Fruit fly (Drosophila melanogaster) whole organism, pupa: ENCODE measurements around the gene PIG-K.

Experiments
- CG10348 ChIP-seq: fragments of 200-800 bp; sonication (Bioruptor generic); IDR thresholded peaks from 2 replicates; pipeline ENCODE4 v1.3.6; 2022; ENCODE audit warnings: missing biosample characterization, missing genetic modification characterization
- CG12605 ChIP-seq: fragments of 200-800 bp; sonication (Bioruptor generic); IDR thresholded peaks from 2 replicates; pipeline ENCODE4 v1.3.6; 2022; ENCODE audit warnings: missing biosample characterization, missing genetic modification characterization
- CG13204 ChIP-seq: fragments of 200-800 bp; sonication (Bioruptor generic); optimal IDR thresholded peaks from 2 replicates; lab custom pipeline; 2018; ENCODE audit warnings: missing biosample characterization, mild to moderate bottlenecking, missing genetic modification characterization, moderate library complexity
- CG14655 ChIP-seq: fragments of 200-800 bp; sonication (Bioruptor generic); optimal IDR thresholded peaks from 3 replicates; lab custom pipeline; 2017; ENCODE audit warnings: mild to moderate bottlenecking, missing biosample characterization, missing genetic modification reagents, missing genetic modification characterization
- CG15710 ChIP-seq: fragments of 200-800 bp; sonication (Bioruptor generic); optimal IDR thresholded peaks from 2 replicates; lab custom pipeline; 2018; ENCODE audit warnings: missing biosample characterization, mild to moderate bottlenecking, missing genetic modification characterization, moderate library complexity
- CG17806 ChIP-seq: fragments of 200-800 bp; sonication (Bioruptor generic); optimal IDR thresholded peaks from 2 replicates; lab custom pipeline; 2018; ENCODE audit warnings: missing biosample characterization, mild to moderate bottlenecking, missing genetic modification characterization, moderate library complexity
- CG32121 ChIP-seq: fragments of 200-800 bp; sonication (Bioruptor generic); IDR thresholded peaks from 2 replicates; pipeline ENCODE4 v1.3.6; 2022; ENCODE audit warnings: missing biosample characterization, missing genetic modification characterization
- CG34367 ChIP-seq: fragments of 200-800 bp; sonication (Bioruptor generic); optimal IDR thresholded peaks from 2 replicates; lab custom pipeline; 2018; ENCODE audit warnings: missing biosample characterization, mild to moderate bottlenecking, missing genetic modification characterization
- CG4496 ChIP-seq: fragments of 200-800 bp; sonication (Bioruptor generic); IDR thresholded peaks from 3 replicates; pipeline ENCODE4 v1.3.6; 2022; ENCODE audit warnings: missing biosample characterization, missing genetic modification characterization
- CG8159 ChIP-seq: fragments of 200-800 bp; sonication (Bioruptor generic); optimal IDR thresholded peaks from 3 replicates; lab custom pipeline; 2018; ENCODE audit warnings: missing biosample characterization, mild to moderate bottlenecking, missing genetic modification characterization, moderate library complexity
- CG8301 ChIP-seq: fragments of 200-800 bp; sonication (Bioruptor generic); optimal IDR thresholded peaks from 2 replicates; lab custom pipeline; 2018; ENCODE audit warnings: missing biosample characterization, mild to moderate bottlenecking, missing genetic modification characterization
- CG9948 ChIP-seq: fragments of 200-800 bp; sonication (Bioruptor generic); optimal IDR thresholded peaks from 2 replicates; lab custom pipeline; 2018; ENCODE audit warnings: missing biosample characterization, mild to moderate bottlenecking, missing genetic modification characterization, moderate library complexity
- D1 ChIP-seq: fragments of 200-800 bp; sonication (Bioruptor generic); optimal IDR thresholded peaks from 2 replicates; lab custom pipeline; 2018; ENCODE audit warnings: missing biosample characterization, mild to moderate bottlenecking, missing genetic modification characterization, moderate library complexity
- EcR ChIP-seq: fragments of 200-800 bp; sonication (Bioruptor generic); optimal IDR thresholded peaks from 3 replicates; lab custom pipeline; 2019; ENCODE audit warnings: missing biosample characterization, missing genetic modification characterization, mild to moderate bottlenecking, moderate library complexity, missing genetic modification reagents
- Ets98B ChIP-seq: fragments of 200-800 bp; sonication (Bioruptor generic); IDR thresholded peaks from 2 replicates; pipeline ENCODE4 v1.3.6; 2022; ENCODE audit warnings: missing biosample characterization, missing genetic modification characterization
- Pif1A ChIP-seq: fragments of 200-800 bp; sonication (Bioruptor generic); optimal IDR thresholded peaks from 3 replicates; lab custom pipeline; 2016; ENCODE audit warnings: missing biosample characterization, missing genetic modification characterization
- Pif1B ChIP-seq: fragments of 200-800 bp; sonication (Bioruptor generic); optimal IDR thresholded peaks from 3 replicates; lab custom pipeline; 2016; ENCODE audit warnings: missing biosample characterization, missing genetic modification characterization
- Snoo ChIP-seq: fragments of 200-800 bp; sonication (Bioruptor generic); optimal IDR thresholded peaks from 3 replicates; lab custom pipeline; 2017; ENCODE audit warnings: missing biosample characterization, mild to moderate bottlenecking, missing genetic modification characterization, inconsistent platforms
- fd96Ca ChIP-seq: fragments of 200-800 bp; sonication (Bioruptor generic); IDR thresholded peaks from 3 replicates; pipeline ENCODE4 v1.3.6; 2022; ENCODE audit warnings: missing biosample characterization, missing genetic modification characterization
- gl ChIP-seq: fragments of 200-800 bp; sonication (Bioruptor generic); optimal IDR thresholded peaks from 2 replicates; lab custom pipeline; 2018; ENCODE audit warnings: missing biosample characterization, mild to moderate bottlenecking, missing genetic modification characterization
- rn ChIP-seq: fragments of 200-800 bp; sonication (Bioruptor generic); IDR thresholded peaks from 2 replicates; pipeline ENCODE4 v1.3.6; 2022; ENCODE audit warnings: missing biosample characterization, missing genetic modification characterization

PIG-K gene

DNA sequence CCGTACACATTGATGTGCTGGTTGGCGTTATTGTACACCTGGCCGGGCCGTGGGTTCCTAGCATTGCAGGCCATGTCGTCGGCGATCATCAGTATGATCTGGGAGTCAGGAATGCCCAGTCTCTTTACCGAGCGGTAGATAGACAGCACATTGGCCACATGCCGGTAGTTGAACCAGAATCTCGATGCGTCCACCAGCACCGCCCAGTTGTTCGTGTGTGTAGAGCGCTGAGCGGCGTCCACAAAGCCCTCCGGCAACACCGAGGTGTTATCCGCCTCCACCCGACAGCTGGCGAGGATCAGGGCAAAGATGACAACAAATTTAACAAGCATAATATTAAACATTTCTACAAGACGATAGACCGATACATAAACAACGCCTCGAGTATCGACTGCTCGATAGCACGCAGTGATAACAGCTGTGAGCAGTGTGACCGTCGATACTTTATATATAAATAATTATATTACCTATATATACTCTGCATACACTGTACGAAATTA is at the start of gene PIG-K:
PIG-K (minus strand) TSS at position 412 of the 500 bp plus-strand sequence.
- no peak for TF ChIP-seq CG32121
- no peak for TF ChIP-seq CG8159 (tag; lab: Kevin White, UChicago)
- TF ChIP-seq CG12605 (GFP tag; lab: Robert Waterston, UW) = no peak
- TF ChIP-seq CG17806 (tag; lab: Kevin White, UChicago) = no peak
- TF ChIP-seq Pif1A (GFP tag; lab: Kevin White, UChicago) = no peak
- TF ChIP-seq CG13204 (GFP tag; lab: Kevin White, UChicago) = no peak
- no peak for TF ChIP-seq CG8301 (tag; lab: Kevin White, UChicago)
- TF ChIP-seq CG10348 (GFP tag; lab: Robert Waterston, UW) = no peak
- TF ChIP-seq CG15710 (tag; lab: Kevin White, UChicago) = no peak
- TF ChIP-seq fd96Ca (GFP tag; lab: Robert Waterston, UW) = no peak
- TF ChIP-seq Ets98B (GFP tag; lab: Robert Waterston, UW) = no peak
- TF ChIP-seq rn = no peak
- TF ChIP-seq D1 = no peak
- no peak for TF ChIP-seq CG4496 (GFP tag; lab: Robert Waterston, UW)
- TF ChIP-seq gl (tag; lab: Kevin White, UChicago) = no peak
- TF ChIP-seq EcR (GFP tag; lab: Kevin White, UChicago) = no peak

DNA sequence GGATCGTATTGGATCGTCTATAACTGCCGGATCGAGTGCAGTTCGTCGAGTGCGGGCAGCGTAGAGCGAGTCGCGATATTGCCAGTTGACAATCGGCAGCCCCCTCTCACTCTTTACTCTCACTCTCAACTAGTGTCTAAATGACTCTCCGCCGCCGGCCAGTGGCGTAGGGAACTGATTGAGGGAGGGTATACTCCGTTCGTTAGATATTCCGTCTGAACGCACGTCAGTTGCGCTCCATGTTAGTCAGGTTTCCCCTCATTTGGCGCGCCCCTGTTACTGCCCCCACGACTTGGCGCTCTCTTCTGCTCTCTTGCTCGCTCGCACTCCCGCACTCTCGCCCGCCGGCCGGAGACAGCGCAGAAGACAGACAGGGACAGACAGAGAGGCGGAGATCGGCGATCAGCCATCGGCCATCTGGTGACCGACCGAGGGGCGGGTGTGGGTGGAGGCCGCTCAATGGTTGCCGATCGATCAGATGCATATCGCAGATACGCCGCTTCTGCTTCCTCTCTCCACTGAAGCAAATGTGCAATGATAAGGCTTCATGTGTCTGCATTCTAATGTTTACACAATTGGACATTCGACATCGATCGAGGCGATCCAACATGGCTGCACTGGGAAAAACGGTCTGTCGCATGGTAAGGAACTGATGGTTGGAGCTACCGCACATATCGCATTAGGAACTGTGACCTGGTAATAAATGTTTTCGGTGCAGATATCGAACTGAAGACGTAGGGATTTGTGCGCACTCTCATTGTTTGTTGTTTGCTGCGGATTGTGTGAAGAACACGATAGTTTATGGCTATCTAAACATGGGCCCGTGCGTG is 41.1 kb upstream of the PIG-K start, which contains the start of gene moody:
moody (minus strand) TSS at position 51 of the 830 bp plus-strand sequence.
- TF ChIP-seq D1 = no peak
- peak; percentile 99 for TF ChIP-seq Ets98B (GFP tag; lab: Robert Waterston, UW)
- TF ChIP-seq CG32121 = peak; percentile 99
- TF ChIP-seq Pif1B (GFP tag; lab: Kevin White, UChicago) = peak; percentile 90
- peak; percentile 82 for TF ChIP-seq CG34367
- peak; percentile 84 for TF ChIP-seq gl (tag; lab: Kevin White, UChicago)
- TF ChIP-seq CG13204 (GFP tag; lab: Kevin White, UChicago) = peak; percentile 97
- peak; percentile 84 for TF ChIP-seq CG17806 (tag; lab: Kevin White, UChicago)
- TF ChIP-seq EcR (GFP tag; lab: Kevin White, UChicago) = peak; percentile 56
- TF ChIP-seq CG10348 (GFP tag; lab: Robert Waterston, UW) = peak; percentile 92
- TF ChIP-seq Snoo (tag; lab: Kevin White, UChicago) = peak; percentile 93
- peak; percentile 93 for TF ChIP-seq rn
- peak; percentile 99 for TF ChIP-seq fd96Ca (GFP tag; lab: Robert Waterston, UW)
- TF ChIP-seq CG8159 (tag; lab: Kevin White, UChicago) = peak; percentile 84
- TF ChIP-seq CG12605 (GFP tag; lab: Robert Waterston, UW) = peak; percentile 97
- TF ChIP-seq CG15710 (tag; lab: Kevin White, UChicago) = peak; percentile 86
- TF ChIP-seq CG4496 (GFP tag; lab: Robert Waterston, UW) = peak; percentile 99
- peak; percentile 68 for TF ChIP-seq CG9948 (tag; lab: Kevin White, UChicago)
- peak; percentile 90 for TF ChIP-seq Pif1A (GFP tag; lab: Kevin White, UChicago)
- TF ChIP-seq CG8301 (tag; lab: Kevin White, UChicago) = peak; percentile 87
- peak; percentile 92 for TF ChIP-seq CG14655 (GFP tag; lab: Kevin White, UChicago)

DNA sequence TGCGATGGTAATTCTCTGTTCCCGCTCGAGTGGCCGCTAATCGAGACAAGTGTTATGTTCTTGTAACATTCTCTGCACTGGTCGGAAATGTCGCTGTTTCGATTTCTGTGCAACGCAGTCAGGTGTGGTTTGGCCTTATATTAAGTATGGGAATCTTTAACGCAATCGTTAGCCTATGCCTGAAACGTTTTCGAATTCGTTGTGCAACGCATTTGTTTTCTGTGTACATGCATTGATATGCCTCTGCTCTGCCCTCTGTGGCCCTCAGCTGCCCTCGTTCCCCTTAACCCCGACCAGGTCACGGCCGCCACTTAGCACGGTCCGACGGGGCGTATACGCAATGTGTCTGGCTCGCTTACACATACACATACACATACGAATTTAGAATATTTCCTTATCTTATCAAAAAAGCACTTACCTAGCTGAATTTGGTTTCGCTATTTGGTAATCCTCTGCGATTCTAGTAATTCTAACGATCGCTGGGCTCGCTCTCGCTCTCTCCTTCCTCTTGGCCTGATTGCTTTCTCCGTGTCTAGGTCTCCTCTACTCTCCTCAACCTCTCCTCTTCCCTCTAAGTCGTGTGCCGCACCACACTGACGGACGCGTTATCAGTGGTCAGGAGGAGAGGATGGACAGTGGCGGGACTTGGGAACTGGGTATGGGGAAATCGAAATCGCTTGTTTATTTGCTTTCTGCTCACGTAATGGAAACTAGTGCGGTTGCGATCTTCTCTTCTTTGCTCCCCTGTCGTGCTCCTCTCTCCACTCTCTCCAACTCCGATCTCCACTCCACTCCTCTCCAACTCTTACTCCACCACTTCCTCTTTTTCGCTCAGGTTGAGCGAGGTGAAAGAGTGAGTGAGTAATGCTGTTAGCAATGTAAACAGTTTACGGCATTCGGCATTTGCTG is 39.9 kb upstream of the PIG-K start:
- TF ChIP-seq rn = no peak
- no peak for TF ChIP-seq Snoo (tag; lab: Kevin White, UChicago)
- no peak for TF ChIP-seq CG13204 (GFP tag; lab: Kevin White, UChicago)
- TF ChIP-seq EcR (GFP tag; lab: Kevin White, UChicago) = no peak
- TF ChIP-seq CG8301 (tag; lab: Kevin White, UChicago) = no peak
- no peak for TF ChIP-seq CG12605 (GFP tag; lab: Robert Waterston, UW)
- no peak for TF ChIP-seq CG10348 (GFP tag; lab: Robert Waterston, UW)
- no peak for TF ChIP-seq CG32121
- TF ChIP-seq Pif1B (GFP tag; lab: Kevin White, UChicago) = no peak
- no peak for TF ChIP-seq CG9948 (tag; lab: Kevin White, UChicago)
- peak; percentile 55; the same call in 2 of the 3 replicates for TF ChIP-seq CG4496 (GFP tag; lab: Robert Waterston, UW)
- no peak for TF ChIP-seq D1
- no peak for TF ChIP-seq CG15710 (tag; lab: Kevin White, UChicago)
- TF ChIP-seq gl (tag; lab: Kevin White, UChicago) = no peak
- TF ChIP-seq CG8159 (tag; lab: Kevin White, UChicago) = no peak
- no peak for TF ChIP-seq Pif1A (GFP tag; lab: Kevin White, UChicago)
- no peak for TF ChIP-seq CG17806 (tag; lab: Kevin White, UChicago)
- no peak for TF ChIP-seq CG14655 (GFP tag; lab: Kevin White, UChicago)
- peak; percentile 43; the same call in 1 of the 2 replicates for TF ChIP-seq Ets98B (GFP tag; lab: Robert Waterston, UW)
- TF ChIP-seq CG34367 = no peak
- TF ChIP-seq fd96Ca (GFP tag; lab: Robert Waterston, UW) = 0 out of 3 replicates have a peak, but pooled peaks have one; percentile 35
